Fruit fly (Drosophila melanogaster): ENCODE measurements around the gene neo.

neo gene

dm6 chr3R:29802753-29803313 lies 16.1 kb upstream of the neo start, which contains the start of the genes Etfb and CG7789 (continued):
- peak; percentile 78 for TF ChIP-seq sna (GFP tag; IDR thresholded peaks at IDR 0.05; ENCODE audit: partially characterized antibody)
- TF ChIP-seq Oaz (GFP tag; IDR thresholded peaks at IDR 0.05), result peak; percentile 62
- TF ChIP-seq ash1 (GFP tag; optimal IDR thresholded peaks at IDR 0.05), result no peak
- peak; percentile 50 for TF ChIP-seq Dref (GFP tag; IDR thresholded peaks at IDR 0.05)
- peak; percentile 14 for TF ChIP-seq Six4 (GFP tag; optimal IDR thresholded peaks at IDR 0.05)
- peak; percentile 52; the same call in 1 of the 2 replicates for TF ChIP-seq Atf6 (GFP tag; IDR thresholded peaks at IDR 0.05)
- 0 out of 3 replicates have a peak, but pooled peaks have one; percentile 62 for TF ChIP-seq hb (GFP tag; IDR thresholded peaks at IDR 0.05; ENCODE audit: partially characterized antibody)
- no peak for TF ChIP-seq CG31441 (GFP tag; IDR thresholded peaks at IDR 0.05)
- TF ChIP-seq cad (GFP tag; optimal IDR thresholded peaks at IDR 0.05), result no peak
- TF ChIP-seq CG34224 (GFP tag; IDR thresholded peaks at IDR 0.05; ENCODE audit: partially characterized antibody), result peak; percentile 87
- no peak for TF ChIP-seq fd64A (GFP tag; optimal IDR thresholded peaks at IDR 0.05)
- TF ChIP-seq Fer3 (tag; optimal IDR thresholded peaks at IDR 0.05), result peak; percentile 78
- peak; percentile 71 for TF ChIP-seq fu2 (GFP tag; optimal IDR thresholded peaks at IDR 0.05)
- TF ChIP-seq Scr (GFP tag; IDR thresholded peaks at IDR 0.05; ENCODE audit: partially characterized antibody), result peak; percentile 89
- peak; percentile 57 for TF ChIP-seq onecut (GFP tag; IDR thresholded peaks at IDR 0.05)
- TF ChIP-seq chif (GFP tag; optimal IDR thresholded peaks at IDR 0.05), result peak; percentile 55 to 65
- TF ChIP-seq gro (GFP tag; optimal IDR thresholded peaks at IDR 0.05), result peak; percentile 83
- no peak for TF ChIP-seq tll (GFP tag; optimal IDR thresholded peaks at IDR 0.05)
- peak; percentile 72 for TF ChIP-seq dm (GFP tag; optimal IDR thresholded peaks at IDR 0.05)
- no peak for TF ChIP-seq gsb-n (tag; optimal IDR thresholded peaks at IDR 0.05)
- no peak for TF ChIP-seq zen (tag; optimal IDR thresholded peaks at IDR 0.05)
- TF ChIP-seq caup (GFP tag; optimal IDR thresholded peaks at IDR 0.05; ENCODE audit: severe bottlenecking), result peak; percentile 63
- TF ChIP-seq phol (tag; optimal IDR thresholded peaks at IDR 0.05), result peak; percentile 71
- TF ChIP-seq Pdp1 (GFP tag; optimal IDR thresholded peaks at IDR 0.05), result peak; percentile 78 to 87
- TF ChIP-seq ara (GFP tag; IDR thresholded peaks at IDR 0.05), result peak; percentile 51; the same call in 1 of the 2 replicates
- TF ChIP-seq CG17385 (GFP tag; optimal IDR thresholded peaks at IDR 0.05), result no peak
- peak; percentile 80 for TF ChIP-seq Dbx (GFP tag; IDR thresholded peaks at IDR 0.05)
- TF ChIP-seq Ada2b (GFP tag; IDR thresholded peaks at IDR 0.05), result peak; percentile 73
- peak; percentile 78 for TF ChIP-seq jumu (GFP tag; optimal IDR thresholded peaks at IDR 0.05)
- TF ChIP-seq gsb (GFP tag; IDR thresholded peaks at IDR 0.05), result peak; percentile 73
- TF ChIP-seq Dll (GFP tag; IDR thresholded peaks at IDR 0.05; ENCODE audit: partially characterized antibody), result peak; percentile 89
- TF ChIP-seq Dp (GFP tag; optimal IDR thresholded peaks at IDR 0.05), result peak; percentile 56
- TF ChIP-seq her (GFP tag; optimal IDR thresholded peaks at IDR 0.05), result peak; percentile 73
- TF ChIP-seq CG13775 (GFP tag; optimal IDR thresholded peaks at IDR 0.05), result peak; percentile 83
- peak; percentile 55 for TF ChIP-seq CG12744 (GFP tag; optimal IDR thresholded peaks at IDR 0.05)
- peak; percentile 84 for TF ChIP-seq HLH54F (GFP tag; optimal IDR thresholded peaks at IDR 0.05)
- peak; percentile 52 for TF ChIP-seq Side (GFP tag; optimal IDR thresholded peaks at IDR 0.05)
- TF ChIP-seq ftz-f1 (GFP tag; optimal IDR thresholded peaks at IDR 0.05), result peak; percentile 76
- TF ChIP-seq dpn (GFP tag; optimal IDR thresholded peaks at IDR 0.05), result peak; percentile 71 to 85
- TF ChIP-seq HLH4C (GFP tag; IDR thresholded peaks at IDR 0.05; ENCODE audit: partially characterized antibody), result peak; percentile 65
- TF ChIP-seq CG11504 (tag; optimal IDR thresholded peaks at IDR 0.05), result no peak
- no peak for TF ChIP-seq ro (GFP tag; IDR thresholded peaks at IDR 0.05)
- peak; percentile 55 for TF ChIP-seq Bdp1 (GFP tag; optimal IDR thresholded peaks at IDR 0.05)
- peak; percentile 80 for TF ChIP-seq al (GFP tag; IDR thresholded peaks at IDR 0.05)
- TF ChIP-seq CG18764 (GFP tag; optimal IDR thresholded peaks at IDR 0.05), result peak; percentile 11
- peak; percentile 93 for TF ChIP-seq CG34422 (GFP tag; IDR thresholded peaks at IDR 0.05)
- peak; percentile 17 for TF ChIP-seq CG18476 (GFP tag; optimal IDR thresholded peaks at IDR 0.05)
- TF ChIP-seq CG7372 (GFP tag; IDR thresholded peaks at IDR 0.05), result peak; percentile 81
- no peak for TF ChIP-seq CG7745 (tag; optimal IDR thresholded peaks at IDR 0.05)
- 0 out of 3 replicates have a peak, but pooled peaks have one; percentile 8 for TF ChIP-seq so (GFP tag; IDR thresholded peaks at IDR 0.05)

Data from whole organism, embryonic.